Fruit fly (Drosophila melanogaster): ENCODE results near the gene CG14441.
A peak's percentile ranks its signal among the peaks of the same experiment; 100 is the strongest.

The CG14441 gene

DNA sequence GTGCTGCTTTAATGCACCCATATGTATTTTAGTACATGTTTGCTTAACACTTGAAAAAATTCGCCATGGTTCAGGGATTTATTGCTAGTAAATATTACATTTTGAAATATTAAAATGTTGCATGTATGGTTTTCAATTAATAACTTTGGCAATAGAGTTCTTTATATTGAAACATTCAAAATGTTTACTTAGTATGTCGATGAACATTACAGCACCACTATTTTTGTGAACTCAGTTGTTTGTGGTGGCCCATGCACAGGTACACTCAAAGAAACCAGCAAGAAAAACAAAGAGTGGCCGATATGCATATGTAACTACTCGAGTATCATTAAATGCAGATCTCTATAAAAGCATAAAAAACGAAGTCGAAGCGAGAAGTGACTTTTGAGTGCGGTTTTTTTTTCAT lies 2.7 kb downstream of the CG14441 start (continued):
- TF ChIP-seq CG11695 (GFP tag; IDR thresholded peaks at IDR 0.05), result peak; percentile 77
- TF ChIP-seq CG30403 (GFP tag; optimal IDR thresholded peaks at IDR 0.05), result peak; percentile 68
- peak; percentile 59; the same call in 1 of the 2 replicates for TF ChIP-seq CG5953 (GFP tag; IDR thresholded peaks at IDR 0.05)
- no peak for TF ChIP-seq MBD-R2 (GFP tag; IDR thresholded peaks at IDR 0.05)
- peak; percentile 54 for TF ChIP-seq run (tag; optimal IDR thresholded peaks at IDR 0.05)
- TF ChIP-seq CG10979 (tag; optimal IDR thresholded peaks at IDR 0.05), result peak; percentile 77
- TF ChIP-seq CG16813 (GFP tag; IDR thresholded peaks at IDR 0.05; ENCODE audit: partially characterized antibody), result no peak
- no peak for TF ChIP-seq ato (GFP tag; IDR thresholded peaks at IDR 0.05; ENCODE audit: partially characterized antibody)
- no peak for TF ChIP-seq CG8478 (optimal IDR thresholded peaks at IDR 0.05)
- TF ChIP-seq CG15601 (tag; optimal IDR thresholded peaks at IDR 0.05), result peak; percentile 75
- no peak for TF ChIP-seq CG9932 (GFP tag; IDR thresholded peaks at IDR 0.05)
- TF ChIP-seq Eip74EF (GFP tag; optimal IDR thresholded peaks at IDR 0.05), result peak in 1 of 2 experiments; percentile 64
- no peak for TF ChIP-seq ham (GFP tag; IDR thresholded peaks at IDR 0.05)
- no peak for TF ChIP-seq da (GFP tag; optimal IDR thresholded peaks at IDR 0.05)
- peak; percentile 29 for TF ChIP-seq MTF-1 (GFP tag; optimal IDR thresholded peaks at IDR 0.05; ENCODE audit: borderline replicate concordance)
- TF ChIP-seq CG8359 (GFP tag; optimal IDR thresholded peaks at IDR 0.05; ENCODE audit: borderline replicate concordance), result peak; percentile 34
- TF ChIP-seq CG2712 (tag; optimal IDR thresholded peaks at IDR 0.05), result peak; percentile 80
- TF ChIP-seq ind (GFP tag; optimal IDR thresholded peaks at IDR 0.05), result peak; percentile 37
- TF ChIP-seq slp2 (GFP tag; optimal IDR thresholded peaks at IDR 0.05), result peak; percentile 62
- peak; percentile 49 for TF ChIP-seq twi (tag; optimal IDR thresholded peaks at IDR 0.05)
- peak; percentile 27 for TF ChIP-seq Antp (GFP tag; optimal IDR thresholded peaks at IDR 0.05)
- peak; percentile 75 for TF ChIP-seq nerfin-1 (tag; optimal IDR thresholded peaks at IDR 0.05)
- TF ChIP-seq sens-2 (GFP tag; IDR thresholded peaks at IDR 0.05), result peak; percentile 39; the same call in 1 of the 2 replicates
- peak; percentile 26 for TF ChIP-seq cwo (GFP tag; optimal IDR thresholded peaks at IDR 0.05)
- TF ChIP-seq cg (GFP tag; optimal IDR thresholded peaks at IDR 0.05), result no peak
- peak; percentile 15 for TF ChIP-seq Six4 (GFP tag; optimal IDR thresholded peaks at IDR 0.05)
- peak; percentile 44 for TF ChIP-seq NfI (GFP tag; optimal IDR thresholded peaks at IDR 0.05)
- peak; percentile 68 for TF ChIP-seq CG14710 (tag; optimal IDR thresholded peaks at IDR 0.05)
- peak; percentile 11 for TF ChIP-seq CG5245 (GFP tag; optimal IDR thresholded peaks at IDR 0.05)
- TF ChIP-seq CG6272 (GFP tag; IDR thresholded peaks at IDR 0.05), result 0 out of 2 replicates have a peak, but pooled peaks have one; percentile 40
- peak; percentile 52; the same call in 1 of the 3 replicates for TF ChIP-seq ci (GFP tag; IDR thresholded peaks at IDR 0.05)
- peak; percentile 19; the same call in 1 of the 2 replicates for TF ChIP-seq gt (GFP tag; IDR thresholded peaks at IDR 0.05)
- peak; percentile 47 for TF ChIP-seq wek (GFP tag; optimal IDR thresholded peaks at IDR 0.05)
- peak; percentile 68 for TF ChIP-seq gsb-n (tag; optimal IDR thresholded peaks at IDR 0.05)
- TF ChIP-seq D (optimal IDR thresholded peaks at IDR 0.05), result no peak
- TF ChIP-seq D (GFP tag; optimal IDR thresholded peaks at IDR 0.05), result peak; percentile 63
- peak; percentile 1 for TF ChIP-seq en (GFP tag; optimal IDR thresholded peaks at IDR 0.05)
- TF ChIP-seq gcm2 (GFP tag; optimal IDR thresholded peaks at IDR 0.05), result peak; percentile 10
- TF ChIP-seq pum (GFP tag; optimal IDR thresholded peaks at IDR 0.05), result peak; percentile 51
- TF ChIP-seq hkb (optimal IDR thresholded peaks at IDR 0.05), result no peak
- peak; percentile 78 for TF ChIP-seq hkb (GFP tag; IDR thresholded peaks at IDR 0.05)
- no peak for TF ChIP-seq luna (GFP tag; optimal IDR thresholded peaks at IDR 0.05)
- TF ChIP-seq CG11723 (GFP tag; optimal IDR thresholded peaks at IDR 0.05), result peak; percentile 38
- TF ChIP-seq CG14860 (GFP tag; IDR thresholded peaks at IDR 0.05; ENCODE audit: partially characterized antibody), result no peak
- no peak for TF ChIP-seq Bteb2 (GFP tag; optimal IDR thresholded peaks at IDR 0.05)
- peak; percentile 33 for TF ChIP-seq Mad (GFP tag; optimal IDR thresholded peaks at IDR 0.05)
- no peak for TF ChIP-seq Elba2 (GFP tag; optimal IDR thresholded peaks at IDR 0.05)
- peak; percentile 38 for TF ChIP-seq zf30C (GFP tag; optimal IDR thresholded peaks at IDR 0.05)
- peak; percentile 79 for TF ChIP-seq CG6689 (GFP tag; IDR thresholded peaks at IDR 0.05)
- TF ChIP-seq Ada2b (GFP tag; IDR thresholded peaks at IDR 0.05), result no peak
- TF ChIP-seq fd102C (GFP tag; optimal IDR thresholded peaks at IDR 0.05), result no peak

Data from whole organism, embryonic.